Worm (Caenorhabditis elegans) whole organism, dauer: ENCODE measurements around the gene Y46G5A.22.

Experiments
- unc-62 ChIP-seq: sonication (generic microtip); optimal IDR thresholded peaks from 2 replicates; lab custom pipeline; 2017; ENCODE audit warnings: missing biosample characterization, missing genetic modification reagents, missing genetic modification characterization

Gene Y46G5A.22

ce11 chrII:12818488-12818887 lies at the start of gene Y46G5A.22:
Gene Y46G5A.22, minus strand, starts transcription at chrII:12818588.
- TF ChIP-seq unc-62 (GFP tag; lab: Kevin White, UChicago): no peak

- no peak for TF ChIP-seq unc-62 (GFP tag; lab: Kevin White, UChicago)
Measured at ce11 chrII:12866079-12866478, 47.7 kb upstream of the Y46G5A.22 start.

- TF ChIP-seq unc-62 (GFP tag; lab: Kevin White, UChicago): no peak
Measured at ce11 chrII:12865604-12866003, 47.2 kb upstream of the Y46G5A.22 start, which contains the start of gene snf-5. Gene snf-5, minus strand, starts transcription at chrII:12865785.

- no peak for TF ChIP-seq unc-62 (GFP tag; lab: Kevin White, UChicago)
Measured at ce11 chrII:12855900-12856299, 37.5 kb upstream of the Y46G5A.22 start, which contains the start of gene Y46G5A.29. Gene Y46G5A.29, plus strand, starts transcription at chrII:12856200.

ce11 chrII:12850129-12850528 lies 31.7 kb upstream of the Y46G5A.22 start, which contains the start of gene Y46G5A.28:
Gene Y46G5A.28, plus strand, starts transcription at chrII:12850429.
- no peak for TF ChIP-seq unc-62 (GFP tag; lab: Kevin White, UChicago)

- no peak for TF ChIP-seq unc-62 (GFP tag; lab: Kevin White, UChicago)
Measured at ce11 chrII:12847736-12848135, 29.3 kb upstream of the Y46G5A.22 start, which contains the start of gene pes-10. Gene pes-10, minus strand, starts transcription at chrII:12847836.

- no peak for TF ChIP-seq unc-62 (GFP tag; lab: Kevin White, UChicago)
Measured at ce11 chrII:12840057-12840456, 21.7 kb upstream of the Y46G5A.22 start, which contains the start of gene lgc-35. Gene lgc-35, minus strand, starts transcription at chrII:12840157.

ce11 chrII:12830347-12830746 lies 12.0 kb upstream of the Y46G5A.22 start, which contains the start of gene bcmo-1:
Gene bcmo-1, plus strand, starts transcription at chrII:12830676.
- TF ChIP-seq unc-62 (GFP tag; lab: Kevin White, UChicago): no peak

ce11 chrII:12828863-12829262 lies 10.5 kb upstream of the Y46G5A.22 start, which contains the start of gene Y46G5A.23:
Gene Y46G5A.23, minus strand, starts transcription at chrII:12828963.
- no peak for TF ChIP-seq unc-62 (GFP tag; lab: Kevin White, UChicago)

- no peak for TF ChIP-seq unc-62 (GFP tag; lab: Kevin White, UChicago)
Measured at ce11 chrII:12826752-12827151, 8.4 kb upstream of the Y46G5A.22 start, which contains the start of gene Y46G5A.38. Gene Y46G5A.38, plus strand, starts transcription at chrII:12827052.

- no peak for TF ChIP-seq unc-62 (GFP tag; lab: Kevin White, UChicago)
Measured at ce11 chrII:12824463-12824862, 6.1 kb upstream of the Y46G5A.22 start.

- no peak for TF ChIP-seq unc-62 (GFP tag; lab: Kevin White, UChicago)
Measured at ce11 chrII:12823437-12823836, 5.0 kb upstream of the Y46G5A.22 start, which contains the start of gene Y46G5A.36. Gene Y46G5A.36, plus strand, starts transcription at chrII:12823679.

- TF ChIP-seq unc-62 (GFP tag; lab: Kevin White, UChicago): no peak
Measured at ce11 chrII:12819979-12820378, 1.6 kb upstream of the Y46G5A.22 start.

- no peak for TF ChIP-seq unc-62 (GFP tag; lab: Kevin White, UChicago)
Measured at ce11 chrII:12816412-12817146, 1.8 kb downstream of the Y46G5A.22 start, which contains the start of gene acl-7. Gene acl-7, minus strand, starts transcription at chrII:12816462.

ce11 chrII:12813253-12813652 lies 5.1 kb downstream of the Y46G5A.22 start:
- no peak for TF ChIP-seq unc-62 (GFP tag; lab: Kevin White, UChicago)

ce11 chrII:12810709-12811108 lies 7.7 kb downstream of the Y46G5A.22 start, which contains the start of gene Y46G5A.20:
Gene Y46G5A.20, plus strand, starts transcription at chrII:12811009.
- TF ChIP-seq unc-62 (GFP tag; lab: Kevin White, UChicago): no peak
